Worm (Caenorhabditis elegans): ENCODE results near the gene rnp-3.
"Not testable (repeated sequence)": the region's sequence is repeated elsewhere in the genome, so short reads cannot be mapped to it uniquely, and the experiment has no call there.

rnp-3 gene

DNA sequence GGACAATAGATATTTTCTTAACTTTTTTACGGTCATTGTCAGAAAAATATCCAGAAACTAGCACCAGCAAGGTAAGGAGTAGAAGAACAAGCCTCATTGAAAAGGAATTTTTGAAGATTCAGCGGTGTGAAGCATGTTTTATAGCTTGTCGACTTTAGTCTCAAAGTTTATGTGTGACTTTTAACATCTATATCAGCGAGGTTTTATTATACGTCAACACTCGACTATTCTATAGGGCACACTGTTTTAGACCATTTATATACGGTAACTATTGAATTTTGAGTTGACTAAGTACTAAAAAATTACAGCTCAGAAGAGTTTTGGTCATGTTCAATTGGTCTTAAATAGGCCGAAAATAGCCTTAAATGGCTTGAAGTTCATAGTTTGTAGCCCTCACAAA, 32.6 kb upstream of the rnp-3 start, which contains the start of gene F49F1.11:
F49F1.11 (minus strand) TSS at position 101 of the 400 bp plus-strand sequence.
- TF ChIP-seq fos-1 (tag; optimal IDR thresholded peaks at IDR 0.05) (no peak), nhr-67 (tag; optimal IDR thresholded peaks at IDR 0.05) (no peak)

DNA sequence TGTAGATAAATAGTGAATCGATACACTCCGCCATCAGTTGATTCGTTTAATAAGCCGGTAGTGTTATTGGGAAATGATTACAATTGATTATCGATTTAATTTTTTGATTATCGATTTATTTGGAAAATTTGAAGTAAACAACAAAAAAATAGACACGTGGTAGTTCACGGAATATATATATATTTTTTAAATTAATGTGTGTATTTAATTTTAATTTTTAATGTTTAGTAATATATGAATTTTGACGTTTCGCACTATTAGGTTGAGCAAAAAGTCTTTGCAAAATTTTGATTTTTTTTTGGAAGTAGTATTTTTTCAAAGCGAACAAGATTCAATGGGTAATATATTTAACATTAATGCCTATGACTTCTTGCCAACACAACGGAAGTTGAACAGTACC, 30.9 kb upstream of the rnp-3 start, which contains the start of gene F49F1.12:
F49F1.12 (minus strand) TSS at position 101 of the 400 bp plus-strand sequence.
- TF ChIP-seq ceh-9, nhr-76, pha-4 (tag; optimal IDR thresholded peaks at IDR 0.05): not testable (repeated sequence)

- TF ChIP-seq elt-2 (tag; optimal IDR thresholded peaks at IDR 0.05) (no peak), egl-5 (tag; optimal IDR thresholded peaks at IDR 0.05) (no peak), nhr-77 (tag; optimal IDR thresholded peaks at IDR 0.05) (no peak), nhr-25 (tag; optimal IDR thresholded peaks at IDR 0.05) (no peak), pqm-1 (tag; optimal IDR thresholded peaks at IDR 0.05) (no peak), nhr-67 (tag; optimal IDR thresholded peaks at IDR 0.05) (no peak)
Measured at ce11 chrIV:4144784-4145183, 29.1 kb upstream of the rnp-3 start, which contains the start of gene R07C12.3. TSS of gene R07C12.3 (plus strand) at chrIV:4145084.

DNA sequence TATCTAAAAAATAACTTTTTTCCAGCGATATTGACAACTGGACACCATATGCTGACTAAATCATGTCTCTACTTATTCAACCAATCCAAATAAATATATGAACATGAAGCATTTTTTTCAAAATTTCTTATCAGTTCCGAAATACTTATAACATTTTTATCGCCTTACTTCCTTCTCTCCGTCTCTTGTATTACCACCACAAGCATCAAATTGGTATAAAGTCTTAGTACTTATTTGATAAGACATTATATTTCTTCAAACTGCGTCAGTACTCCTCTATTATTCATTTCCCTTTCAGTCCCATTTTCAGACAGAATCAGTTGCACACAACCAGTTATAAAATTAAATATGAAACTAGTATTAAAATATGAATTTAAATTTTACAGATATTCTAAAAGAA, 26.0 kb upstream of the rnp-3 start:
- TF ChIP-seq zag-1 (tag; optimal IDR thresholded peaks at IDR 0.05) (no peak), nhr-28 (tag; optimal IDR thresholded peaks at IDR 0.05) (no peak), ztf-11 (tag; optimal IDR thresholded peaks at IDR 0.05) (no peak), pqm-1 (tag; optimal IDR thresholded peaks at IDR 0.05) (peak; percentile 83), jun-1 (tag; optimal IDR thresholded peaks at IDR 0.05) (peak; percentile 53), nhr-43 (tag; optimal IDR thresholded peaks at IDR 0.05; ENCODE audit: poor library complexity, severe bottlenecking) (no peak), elt-2 (tag; optimal IDR thresholded peaks at IDR 0.05) (peak; percentile 93), pha-4 (tag; optimal IDR thresholded peaks at IDR 0.05) (peak; percentile 42)

DNA sequence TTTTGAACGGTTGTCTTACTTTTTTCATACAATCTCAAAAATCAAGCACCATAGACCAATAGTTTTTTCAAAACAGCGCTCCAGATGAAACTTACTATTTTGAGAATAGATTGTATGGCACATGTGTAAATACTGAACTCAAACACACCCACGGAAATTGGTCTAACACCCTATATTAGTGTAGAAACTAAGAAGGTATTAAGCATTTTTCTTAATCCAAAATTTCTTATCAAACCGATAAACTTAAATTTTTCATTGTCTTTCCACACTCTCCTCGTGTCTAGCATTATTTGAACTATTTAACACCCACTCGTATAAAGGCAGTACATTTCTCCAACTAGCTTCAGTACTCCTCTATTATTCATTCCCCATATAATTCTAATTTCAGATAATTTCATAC, 23.8 kb upstream of the rnp-3 start:
- TF ChIP-seq fkh-10 (GFP tag; optimal IDR thresholded peaks at IDR 0.05) (no peak), elt-2 (tag; optimal IDR thresholded peaks at IDR 0.05) (peak; percentile 51)

DNA sequence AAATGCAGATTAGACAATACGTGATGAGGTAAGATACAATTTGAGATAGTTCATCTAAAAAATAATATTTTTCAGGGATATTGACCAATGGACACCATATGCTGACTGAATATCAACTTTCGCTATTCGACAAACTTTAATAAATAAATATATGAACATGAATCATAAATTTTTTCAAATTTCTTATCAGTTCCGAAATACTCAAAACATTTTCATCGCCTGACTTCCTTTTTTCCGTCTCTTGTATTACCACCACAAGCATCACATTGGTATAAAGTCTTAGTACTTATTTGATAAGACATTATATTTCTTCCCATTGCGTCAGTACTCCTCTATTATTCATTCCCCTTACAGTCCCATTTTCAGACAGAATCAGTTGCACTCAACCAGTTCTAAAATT, 21.7 kb upstream of the rnp-3 start, which contains the start of the genes K08D10.10 and R07C12.1:
K08D10.10 (plus strand) TSS at position 93 of the 400 bp plus-strand sequence.
R07C12.1 (plus strand) TSS at position 314 of the 400 bp plus-strand sequence.
- TF ChIP-seq ZK546.5 (tag; optimal IDR thresholded peaks at IDR 0.05) (no peak), elt-2 (tag; optimal IDR thresholded peaks at IDR 0.05) (peak; percentile 74), ceh-9 (tag; optimal IDR thresholded peaks at IDR 0.05) (no peak), jun-1 (tag; optimal IDR thresholded peaks at IDR 0.05) (peak; percentile 10)

DNA sequence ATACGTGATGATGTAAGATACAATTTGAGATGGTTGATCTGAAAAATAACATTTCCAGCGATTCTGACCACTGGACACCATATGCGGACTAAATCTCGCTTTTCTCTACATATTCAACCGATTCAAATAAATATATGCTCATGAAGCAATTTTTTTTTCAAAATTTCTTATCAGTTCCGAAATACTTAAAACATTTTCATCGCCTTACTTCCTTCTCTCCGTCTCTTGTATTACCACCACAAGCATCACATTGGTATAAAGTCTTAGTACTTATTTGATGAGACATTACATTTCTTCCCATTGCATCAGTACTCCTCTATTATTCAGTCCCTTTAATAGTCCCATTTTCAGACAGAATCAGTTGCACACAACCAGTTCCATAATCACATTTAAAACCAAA, 19.2 kb upstream of the rnp-3 start, which contains the start of gene K08D10.14:
K08D10.14 (plus strand) TSS at position 301 of the 400 bp plus-strand sequence.
- TF ChIP-seq elt-2 (tag; optimal IDR thresholded peaks at IDR 0.05) = peak; percentile 51
- TF ChIP-seq fkh-2 (tag; optimal IDR thresholded peaks at IDR 0.05) = no peak
- no peak for TF ChIP-seq ceh-9 (tag; optimal IDR thresholded peaks at IDR 0.05)
- no peak for TF ChIP-seq nhr-67 (tag; optimal IDR thresholded peaks at IDR 0.05)
- no peak for TF ChIP-seq pqm-1 (tag; optimal IDR thresholded peaks at IDR 0.05)
- no peak for TF ChIP-seq ceh-82 (tag; optimal IDR thresholded peaks at IDR 0.05)

ce11 chrIV:4162121-4162520, 11.8 kb upstream of the rnp-3 start, which contains the start of gene scrm-5:
TSS of gene scrm-5 (plus strand) at chrIV:4162421.
- TF ChIP-seq fos-1 (tag; optimal IDR thresholded peaks at IDR 0.05) (no peak), nhr-237 (tag; optimal IDR thresholded peaks at IDR 0.05) (no peak), unc-39 (tag; optimal IDR thresholded peaks at IDR 0.05) (no peak), jun-1 (tag; optimal IDR thresholded peaks at IDR 0.05) (no peak)

DNA sequence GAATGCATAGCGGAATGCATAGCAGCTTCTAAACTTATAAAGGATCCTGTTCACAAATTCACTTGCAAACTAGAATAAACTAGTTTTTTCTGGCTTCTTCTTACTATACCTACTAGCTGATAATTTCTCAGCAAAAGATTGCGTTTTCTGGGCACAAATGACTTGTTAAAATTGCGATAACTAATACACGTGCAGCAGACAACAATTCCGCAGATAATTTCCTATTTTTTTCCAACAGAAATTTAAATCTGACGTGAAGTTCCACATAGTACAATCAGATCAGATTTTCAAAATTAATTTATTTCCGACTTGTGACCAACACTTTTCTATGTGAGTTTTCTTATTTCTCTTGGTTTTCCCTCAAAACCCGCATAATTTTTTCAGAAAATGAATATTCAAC, 9.5 kb upstream of the rnp-3 start, which contains the start of gene scrm-8:
scrm-8 (plus strand) TSS at position 301 of the 400 bp plus-strand sequence.
- no peak for TF ChIP-seq daf-12 (tag; optimal IDR thresholded peaks at IDR 0.05)
- no peak for TF ChIP-seq egl-5 (tag; optimal IDR thresholded peaks at IDR 0.05)
- no peak for TF ChIP-seq ztf-4 (tag; optimal IDR thresholded peaks at IDR 0.05)
- no peak for TF ChIP-seq nhr-237 (tag; optimal IDR thresholded peaks at IDR 0.05)
- TF ChIP-seq egl-27 (tag; optimal IDR thresholded peaks at IDR 0.05) = no peak
- TF ChIP-seq zag-1 (tag; optimal IDR thresholded peaks at IDR 0.05) = no peak
- TF ChIP-seq elt-1 (tag; optimal IDR thresholded peaks at IDR 0.05) = no peak
- no peak for TF ChIP-seq ceh-16 (tag; optimal IDR thresholded peaks at IDR 0.05)
- no peak for TF ChIP-seq pha-4 (tag; optimal IDR thresholded peaks at IDR 0.05)
- TF ChIP-seq ceh-28 (tag; optimal IDR thresholded peaks at IDR 0.05) = no peak
- no peak for TF ChIP-seq elt-2 (tag; optimal IDR thresholded peaks at IDR 0.05)
- TF ChIP-seq tbx-2 (tag; optimal IDR thresholded peaks at IDR 0.05) = no peak
- TF ChIP-seq unc-39 (tag; optimal IDR thresholded peaks at IDR 0.05) = no peak
- no peak for TF ChIP-seq nhr-25 (tag; optimal IDR thresholded peaks at IDR 0.05)
- no peak for TF ChIP-seq snpc-4 (tag; optimal IDR thresholded peaks at IDR 0.05)
